Fruit fly (Drosophila melanogaster) whole organism, wandering third instar larva: Measurements from ENCODE around the gene CG31262.

Experiments used
- Abd-B ChIP-seq: fragments of >200 bp; optimal IDR thresholded peaks from 2 replicates; lab custom pipeline; 2017; ENCODE audit warnings: missing biosample characterization, missing genetic modification characterization
- CG32264 ChIP-seq: fragments of 200-800 bp; sonication (Bioruptor generic); optimal IDR thresholded peaks from 2 replicates; lab custom pipeline; 2016; ENCODE audit warnings: missing biosample characterization, missing genetic modification characterization
- CG9705 ChIP-seq: fragments of 200-800 bp; sonication (Bioruptor generic); optimal IDR thresholded peaks from 2 replicates; lab custom pipeline; 2018; ENCODE audit warnings: missing biosample characterization, mild to moderate bottlenecking, missing genetic modification characterization
- Dfd ChIP-seq: fragments of >200 bp; optimal IDR thresholded peaks from 2 replicates; lab custom pipeline; 2017; ENCODE audit warnings: missing biosample characterization, missing genetic modification characterization
- Dif ChIP-seq: fragments of 200-275, 200-300 bp; sonication (Bioruptor generic); optimal IDR thresholded peaks from 2 replicates; lab custom pipeline; 2018; ENCODE audit warnings: missing biosample characterization, missing genetic modification characterization; ENCODE audit not compliant: partially characterized antibody
- GATAd ChIP-seq: sonication (Bioruptor generic); optimal IDR thresholded peaks from 2 replicates; lab custom pipeline; 2016; ENCODE audit warnings: missing biosample characterization, missing genetic modification characterization
- HLH106 ChIP-seq: fragments of 200-800 bp; optimal IDR thresholded peaks from 3 replicates; lab custom pipeline; 2019; ENCODE audit warnings: missing biosample characterization, mild to moderate bottlenecking, missing genetic modification characterization, moderate library complexity
- Hnf4 ChIP-seq: fragments of 200-800 bp; sonication (Bioruptor generic); optimal IDR thresholded peaks from 2 replicates; lab custom pipeline; 2016; ENCODE audit warnings: missing biosample characterization, mild to moderate bottlenecking, missing genetic modification characterization
- Hr78 ChIP-seq: fragments of >200 bp; optimal IDR thresholded peaks from 2 replicates; lab custom pipeline; 2017; ENCODE audit warnings: missing biosample characterization, missing genetic modification characterization
- Hr83 ChIP-seq: fragments of 200-300 bp; sonication (Bioruptor generic); optimal IDR thresholded peaks from 2 replicates; lab custom pipeline; 2016; ENCODE audit warnings: missing biosample characterization, mild to moderate bottlenecking, missing genetic modification characterization, moderate library complexity; ENCODE audit not compliant: poor library complexity, severe bottlenecking
- Jra ChIP-seq: sonication (Bioruptor generic); optimal IDR thresholded peaks from 2 replicates; lab custom pipeline; 2016; ENCODE audit warnings: missing biosample characterization, missing genetic modification characterization
- Myc ChIP-seq: fragments of >200 bp; optimal IDR thresholded peaks from 2 replicates; lab custom pipeline; 2017
- N ChIP-seq: fragments of >200 bp; optimal IDR thresholded peaks from 2 replicates; lab custom pipeline; 2018; ENCODE audit warnings: missing biosample characterization, missing external identifiers, missing genetic modification characterization
- OdsH ChIP-seq: fragments of 200-800 bp; sonication (Bioruptor generic); optimal IDR thresholded peaks from 2 replicates; lab custom pipeline; 2016; ENCODE audit warnings: missing biosample characterization, mild to moderate bottlenecking, missing genetic modification characterization
- Rel ChIP-seq, 2 experiments: fragments of 200-800 bp; sonication (Bioruptor generic) in 1 of 2; optimal IDR thresholded peaks; 2 replicates in 1 of 2; 3 replicates in 1 of 2; lab custom pipeline; 2016 to 2019; ENCODE audit warnings: mild to moderate bottlenecking in 2 of 2, missing biosample characterization in 2 of 2, missing genetic modification characterization in 2 of 2, moderate library complexity in 1 of 2
- Sp1 ChIP-seq: fragments of 200-800 bp; sonication (Bioruptor generic); optimal IDR thresholded peaks from 3 replicates; lab custom pipeline; 2019; ENCODE audit warnings: missing biosample characterization, mild to moderate bottlenecking, missing genetic modification characterization, moderate library complexity
- Vsx2 ChIP-seq: fragments of 200-300, 225-300 bp; sonication (Bioruptor generic); optimal IDR thresholded peaks from 2 replicates; lab custom pipeline; 2018; ENCODE audit warnings: missing biosample characterization, missing genetic modification characterization; ENCODE audit not compliant: partially characterized antibody
- br ChIP-seq: fragments of 200-800 bp; sonication (Bioruptor generic); optimal IDR thresholded peaks from 2 replicates; lab custom pipeline; 2016; ENCODE audit warnings: missing biosample characterization, missing genetic modification characterization
- dl ChIP-seq, 2 experiments: fragments of 175-275, 200-275 bp in 1 of 2; fragments of 200-275 bp in 1 of 2; sonication (Bioruptor generic); optimal IDR thresholded peaks; lab custom pipeline; 2018; ENCODE audit warnings: mild to moderate bottlenecking in 2 of 2, missing biosample characterization in 2 of 2, missing genetic modification characterization in 2 of 2, moderate library complexity in 2 of 2; ENCODE audit not compliant: partially characterized antibody in 2 of 2, insufficient read depth in 1 of 2
- dmrt93B ChIP-seq: fragments of 200-800 bp; sonication (Bioruptor generic); optimal IDR thresholded peaks from 2 replicates; lab custom pipeline; 2018; ENCODE audit warnings: missing biosample characterization, mild to moderate bottlenecking, missing genetic modification characterization
- dsf ChIP-seq: sonication (Bioruptor generic); optimal IDR thresholded peaks from 2 replicates; lab custom pipeline; 2016; ENCODE audit warnings: missing biosample characterization, missing genetic modification characterization, borderline replicate concordance
- ey ChIP-seq: fragments of 200-800 bp; sonication (Bioruptor generic); optimal IDR thresholded peaks from 2 replicates; lab custom pipeline; 2016; ENCODE audit warnings: missing biosample characterization, missing genetic modification characterization
- foxo ChIP-seq, 2 experiments: fragments of 200-800 bp; sonication (Bioruptor generic); optimal IDR thresholded peaks; 2 replicates in 1 of 2; 3 replicates in 1 of 2; lab custom pipeline; 2016 to 2017; ENCODE audit warnings: missing biosample characterization in 2 of 2, missing genetic modification characterization in 2 of 2
- fru ChIP-seq: fragments of 200-800 bp; sonication (Bioruptor generic); optimal IDR thresholded peaks from 3 replicates; lab custom pipeline; 2016; ENCODE audit warnings: missing biosample characterization, mild to moderate bottlenecking, missing genetic modification characterization
- h ChIP-seq: fragments of 200-800 bp; sonication (Bioruptor generic); optimal IDR thresholded peaks from 3 replicates; lab custom pipeline; 2016; ENCODE audit warnings: missing biosample characterization, mild to moderate bottlenecking, missing genetic modification characterization
- jim ChIP-seq: fragments of 175-275, 200-325 bp; sonication (Bioruptor generic); optimal IDR thresholded peaks from 2 replicates; lab custom pipeline; 2016; ENCODE audit warnings: missing biosample characterization, mild to moderate bottlenecking, missing genetic modification characterization
- lola ChIP-seq: fragments of >200 bp; optimal IDR thresholded peaks from 2 replicates; lab custom pipeline; 2017; ENCODE audit warnings: missing biosample characterization, missing genetic modification characterization
- pan ChIP-seq: fragments of >200 bp; optimal IDR thresholded peaks from 2 replicates; lab custom pipeline; 2017
- psq ChIP-seq: fragments of 200-800 bp; sonication (Bioruptor generic); optimal IDR thresholded peaks from 3 replicates; lab custom pipeline; 2017; ENCODE audit warnings: missing biosample characterization, mild to moderate bottlenecking, missing genetic modification characterization, moderate library complexity
- rgr ChIP-seq: fragments of 200-800 bp; sonication (Bioruptor generic); optimal IDR thresholded peaks from 3 replicates; lab custom pipeline; 2016; ENCODE audit warnings: missing biosample characterization, mild to moderate bottlenecking, missing genetic modification characterization
- sage ChIP-seq: fragments of 200-800 bp; sonication (Bioruptor generic); optimal IDR thresholded peaks from 2 replicates; lab custom pipeline; 2016; ENCODE audit warnings: missing biosample characterization, mild to moderate bottlenecking, missing genetic modification characterization
- sv ChIP-seq: fragments of 200-800 bp; sonication (Bioruptor generic); optimal IDR thresholded peaks from 3 replicates; lab custom pipeline; 2016; ENCODE audit warnings: missing biosample characterization, missing genetic modification characterization
- tai ChIP-seq: sonication (Bioruptor generic); optimal IDR thresholded peaks from 2 replicates; lab custom pipeline; 2016; ENCODE audit warnings: missing biosample characterization, missing genetic modification characterization
- usp ChIP-seq: fragments of >200 bp; optimal IDR thresholded peaks from 2 replicates; lab custom pipeline; 2017; ENCODE audit warnings: missing biosample characterization, missing genetic modification characterization
- woc ChIP-seq: sonication (Bioruptor generic); optimal IDR thresholded peaks from 2 replicates; lab custom pipeline; 2016; ENCODE audit warnings: missing biosample characterization, mild to moderate bottlenecking, missing genetic modification characterization

Gene CG31262

dm6 chr3R:17247699-17248098 is 24.8 kb upstream of the CG31262 start:
- TF ChIP-seq CG9705 (no peak), sage (GFP tag; lab: Kevin White, UChicago) (no peak), br (GFP tag; lab: Kevin White, UChicago) (no peak), ey (GFP tag; lab: Kevin White, UChicago) (no peak), GATAd (no peak), Jra (GFP tag; lab: Kevin White, UChicago) (no peak), Vsx2 (GFP tag; lab: Kevin White, UChicago) (no peak), sv (GFP tag; lab: Kevin White, UChicago) (no peak), Myc (lab: Kevin White, UChicago) (no peak), Rel (GFP tag; optimal IDR thresholded peaks at IDR 0.05; lab: Kevin White, UChicago) (no peak), Rel (tag; optimal IDR thresholded peaks at IDR 0.05; lab: Kevin White, UChicago) (no peak), Hr78 (no peak), Hr83 (GFP tag; lab: Kevin White, UChicago) (no peak), pan (no peak)

DNA sequence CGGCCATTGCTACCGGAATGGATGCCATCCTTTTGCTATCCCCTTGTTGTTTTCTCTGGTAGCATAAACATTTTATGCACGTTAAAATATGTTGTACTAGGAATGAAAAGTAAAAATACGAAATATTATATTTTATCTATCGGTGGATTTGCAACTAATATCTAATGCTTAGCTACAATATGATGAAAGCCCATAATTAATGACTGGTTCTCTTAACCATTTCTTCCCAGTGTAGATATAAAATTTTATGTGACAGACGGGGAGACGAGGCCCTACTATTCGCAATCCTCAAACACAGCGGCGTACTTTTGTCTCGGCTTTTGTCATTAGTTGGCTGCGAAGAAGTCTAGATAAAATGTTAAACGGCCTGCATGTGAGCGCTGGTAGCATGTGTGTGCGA is 14.1 kb upstream of the CG31262 start:
- TF ChIP-seq sage (GFP tag; lab: Kevin White, UChicago) (no peak), br (GFP tag; lab: Kevin White, UChicago) (no peak), lola (GFP tag; lab: Kevin White, UChicago) (no peak), usp (GFP tag; lab: Kevin White, UChicago) (no peak), fru (no peak), dmrt93B (GFP tag; lab: Kevin White, UChicago) (no peak), Abd-B (GFP tag; lab: Kevin White, UChicago) (no peak), HLH106 (no peak), rgr (GFP tag; lab: Kevin White, UChicago) (no peak)

dm6 chr3R:17231579-17231978 is 8.7 kb upstream of the CG31262 start:
- TF ChIP-seq rgr (GFP tag; lab: Kevin White, UChicago) = peak; percentile 15
- TF ChIP-seq jim = no peak
- peak in 1 of 2 experiments; percentile 13 for TF ChIP-seq foxo (GFP tag; optimal IDR thresholded peaks at IDR 0.05; lab: Kevin White, UChicago)
- TF ChIP-seq Myc (lab: Kevin White, UChicago) = peak; percentile 84
- TF ChIP-seq pan = no peak
- TF ChIP-seq OdsH = no peak

DNA sequence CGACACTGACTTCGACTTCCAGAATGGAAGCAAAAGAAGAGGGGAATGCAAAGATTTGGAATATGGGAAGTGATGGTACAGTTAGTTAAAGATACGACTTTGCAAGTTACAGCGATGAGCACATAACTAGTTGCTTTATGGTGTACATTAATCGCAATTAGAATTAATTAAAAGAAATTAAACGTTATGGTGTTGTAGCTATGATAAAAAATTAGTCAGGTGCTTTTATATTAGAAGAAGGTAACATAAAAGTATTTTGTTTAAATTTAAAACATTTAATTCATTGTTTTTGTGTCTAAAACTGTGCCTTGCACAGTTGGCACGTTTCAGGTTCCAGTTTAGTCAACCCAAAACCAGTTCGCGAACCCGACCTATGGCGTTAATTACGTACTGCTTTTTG is 2.9 kb downstream of the CG31262 start:
- TF ChIP-seq pan (no peak), rgr (GFP tag; lab: Kevin White, UChicago) (peak; percentile 57), usp (GFP tag; lab: Kevin White, UChicago) (no peak), Hnf4 (GFP tag; lab: Kevin White, UChicago) (peak; percentile 45), h (GFP tag; lab: Kevin White, UChicago) (peak; percentile 48), dmrt93B (GFP tag; lab: Kevin White, UChicago) (peak; percentile 27), dsf (GFP tag; lab: Kevin White, UChicago) (no peak), Dif (GFP tag; lab: Kevin White, UChicago) (no peak), HLH106 (peak; percentile 58), Sp1 (GFP tag; lab: Kevin White, UChicago) (peak; percentile 56), sv (GFP tag; lab: Kevin White, UChicago) (no peak), Jra (GFP tag; lab: Kevin White, UChicago) (no peak), fru (peak; percentile 22), ey (GFP tag; lab: Kevin White, UChicago) (peak; percentile 53), jim (no peak), psq (GFP tag; lab: Kevin White, UChicago) (peak; percentile 36), tai (GFP tag; lab: Kevin White, UChicago) (no peak), br (GFP tag; lab: Kevin White, UChicago) (peak; percentile 28), Dfd (GFP tag; lab: Kevin White, UChicago) (no peak), N (GFP tag; lab: Kevin White, UChicago) (no peak), woc (GFP tag; lab: Kevin White, UChicago) (peak; percentile 32), sage (GFP tag; lab: Kevin White, UChicago) (no peak), CG32264 (GFP tag; lab: Kevin White, UChicago) (peak; percentile 16), dl (GFP tag; optimal IDR thresholded peaks at IDR 0.05; lab: Kevin White, UChicago; ENCODE audit: insufficient read depth in 1 of 2, partially characterized antibody in 2 of 2) (no peak), Vsx2 (GFP tag; lab: Kevin White, UChicago) (no peak), OdsH (peak; percentile 70), Rel (GFP tag; optimal IDR thresholded peaks at IDR 0.05; lab: Kevin White, UChicago) (no peak), Rel (tag; optimal IDR thresholded peaks at IDR 0.05; lab: Kevin White, UChicago) (no peak), foxo (GFP tag; optimal IDR thresholded peaks at IDR 0.05; lab: Kevin White, UChicago) (peak in 1 of 2 experiments; percentile 49)
